Fruit fly (Drosophila melanogaster) whole organism, embryonic: ENCODE results near the gene spz3.

Experiments
- Asciz ChIP-seq: fragments of 200-800 bp; sonication (Bioruptor generic); optimal IDR thresholded peaks from 2 replicates; lab custom pipeline; 2017; ENCODE audit warnings: missing biosample characterization, mild to moderate bottlenecking, missing genetic modification characterization, missing genetic modification reagents
- Bgb ChIP-seq: fragments of 200-800 bp; sonication (Bioruptor generic); IDR thresholded peaks from 2 replicates; pipeline ENCODE4 v1.3.6; 2022; ENCODE audit warnings: missing biosample characterization, missing genetic modification characterization; ENCODE audit not compliant: partially characterized antibody
- Blimp-1 ChIP-seq: fragments of 200-800 bp; sonication (Bioruptor generic); optimal IDR thresholded peaks from 3 replicates; lab custom pipeline; 2018; ENCODE audit warnings: missing biosample characterization, missing genetic modification characterization, mild to moderate bottlenecking, moderate library complexity, missing genetic modification reagents
- CG10462 ChIP-seq: fragments of 200-800 bp; sonication (Bioruptor generic); optimal IDR thresholded peaks from 2 replicates; lab custom pipeline; 2016; ENCODE audit warnings: missing biosample characterization, missing genetic modification characterization
- CG11504 ChIP-seq: fragments of 200-800 bp; sonication (Bioruptor generic); optimal IDR thresholded peaks from 3 replicates; lab custom pipeline; 2019; ENCODE audit warnings: missing biosample characterization, mild to moderate bottlenecking, missing genetic modification characterization, moderate library complexity
- CG12391 ChIP-seq: fragments of 200-800 bp; sonication (Bioruptor generic); optimal IDR thresholded peaks from 3 replicates; lab custom pipeline; 2018; ENCODE audit warnings: missing biosample characterization, mild to moderate bottlenecking, missing genetic modification characterization, moderate library complexity
- CG13775 ChIP-seq: fragments of 200-800 bp; sonication (Bioruptor generic); optimal IDR thresholded peaks from 3 replicates; lab custom pipeline; 2017; ENCODE audit warnings: missing biosample characterization, mild to moderate bottlenecking, missing genetic modification characterization
- CG1529 ChIP-seq: fragments of 200-800 bp; sonication (Bioruptor generic); optimal IDR thresholded peaks from 3 replicates; lab custom pipeline; 2018; ENCODE audit warnings: missing biosample characterization, missing genetic modification characterization
- CG17186 ChIP-seq: fragments of 200-800 bp; sonication (Bioruptor generic); optimal IDR thresholded peaks from 3 replicates; lab custom pipeline; 2017; ENCODE audit warnings: missing biosample characterization, missing genetic modification reagents, missing genetic modification characterization
- CG17359 ChIP-seq: fragments of 200-800 bp; sonication (Bioruptor generic); optimal IDR thresholded peaks from 3 replicates; lab custom pipeline; 2018; ENCODE audit warnings: missing biosample characterization, mild to moderate bottlenecking, missing genetic modification characterization, moderate library complexity
- CG17361 ChIP-seq: fragments of 200-800 bp; sonication (Bioruptor generic); IDR thresholded peaks from 3 replicates; pipeline ENCODE4 v1.3.6; 2022; ENCODE audit warnings: missing biosample characterization, missing genetic modification characterization
- CG3407 ChIP-seq: fragments of 200-800 bp; sonication (Bioruptor generic); optimal IDR thresholded peaks from 2 replicates; lab custom pipeline; 2018; ENCODE audit warnings: missing biosample characterization, mild to moderate bottlenecking, missing genetic modification characterization
- CG34376 ChIP-seq: fragments of 200-800 bp; sonication (Bioruptor generic); optimal IDR thresholded peaks from 2 replicates; lab custom pipeline; 2018; ENCODE audit warnings: missing biosample characterization, mild to moderate bottlenecking, missing genetic modification characterization
- CG4707 ChIP-seq: fragments of 200-800 bp; sonication (Bioruptor generic); optimal IDR thresholded peaks from 2 replicates; lab custom pipeline; 2018; ENCODE audit warnings: missing biosample characterization, mild to moderate bottlenecking, missing genetic modification characterization, moderate library complexity
- CG8359 ChIP-seq: fragments of 200-800 bp; sonication (Bioruptor generic); optimal IDR thresholded peaks from 2 replicates; lab custom pipeline; 2017; ENCODE audit warnings: missing biosample characterization, mild to moderate bottlenecking, missing genetic modification characterization, borderline replicate concordance
- D19B ChIP-seq: fragments of 200-800 bp; sonication (Bioruptor generic); optimal IDR thresholded peaks from 2 replicates; lab custom pipeline; 2017; ENCODE audit warnings: missing biosample characterization, mild to moderate bottlenecking, missing genetic modification characterization
- Dad ChIP-seq: fragments of 200-800 bp; sonication (Bioruptor generic); optimal IDR thresholded peaks from 3 replicates; lab custom pipeline; 2016; ENCODE audit warnings: missing biosample characterization, missing genetic modification characterization
- Dfd ChIP-seq, 2 experiments: fragments of >200 bp; optimal IDR thresholded peaks; 2 replicates each; lab custom pipeline; 2017; ENCODE audit warnings: missing biosample characterization in 2 of 2, missing genetic modification characterization in 2 of 2
- Dip2 ChIP-seq: fragments of 200-800 bp; sonication (Bioruptor generic); IDR thresholded peaks from 2 replicates; pipeline ENCODE4 v1.3.6; 2022; ENCODE audit warnings: missing biosample characterization, missing genetic modification characterization
- Drgx ChIP-seq: fragments of 200-800 bp; sonication (Bioruptor generic); IDR thresholded peaks from 2 replicates; pipeline ENCODE4 v1.3.6; 2022; ENCODE audit warnings: missing biosample characterization, missing genetic modification characterization
- E2f1 ChIP-seq: fragments of 200-800 bp; sonication (Bioruptor generic); IDR thresholded peaks from 2 replicates; pipeline ENCODE4 v1.3.6; 2022; ENCODE audit warnings: missing biosample characterization, missing genetic modification characterization
- Gug ChIP-seq: fragments of 200-800 bp; sonication (Bioruptor generic); IDR thresholded peaks from 4 replicates; pipeline ENCODE4 v1.3.6; 2022; ENCODE audit warnings: missing biosample characterization, missing genetic modification characterization
- Hmr ChIP-seq: fragments of 200-800 bp; sonication (Bioruptor generic); optimal IDR thresholded peaks from 3 replicates; lab custom pipeline; 2017; ENCODE audit warnings: mild to moderate bottlenecking, missing biosample characterization, missing genetic modification reagents, missing genetic modification characterization
- Hmx ChIP-seq: fragments of 200-800 bp; sonication (Bioruptor generic); optimal IDR thresholded peaks from 2 replicates; lab custom pipeline; 2016; ENCODE audit warnings: missing biosample characterization, missing genetic modification characterization
- Mad ChIP-seq: fragments of 200-800 bp; sonication (Bioruptor generic); optimal IDR thresholded peaks from 2 replicates; lab custom pipeline; 2016; ENCODE audit warnings: missing biosample characterization, missing genetic modification characterization
- Pdp1 ChIP-seq, 2 experiments: fragments of 200-800 bp; sonication (Bioruptor generic); optimal IDR thresholded peaks; 3 replicates each; lab custom pipeline; 2016; ENCODE audit warnings: missing biosample characterization in 2 of 2, missing genetic modification characterization in 2 of 2, mild to moderate bottlenecking in 1 of 2, moderate library complexity in 1 of 2
- ase ChIP-seq: fragments of 200-800 bp; sonication (Bioruptor generic); IDR thresholded peaks from 3 replicates; pipeline ENCODE4 v1.3.6; 2022; ENCODE audit warnings: missing biosample characterization, missing genetic modification characterization
- az2 ChIP-seq: fragments of 200-800 bp; sonication (Bioruptor generic); optimal IDR thresholded peaks from 3 replicates; lab custom pipeline; 2016; ENCODE audit warnings: missing biosample characterization, missing genetic modification characterization
- chif ChIP-seq, 2 experiments: fragments of 200-800 bp; sonication (Bioruptor generic); optimal IDR thresholded peaks; 3 replicates each; lab custom pipeline; 2016; ENCODE audit warnings: missing biosample characterization in 2 of 2, missing genetic modification characterization in 2 of 2
- chinmo ChIP-seq: fragments of 200-800 bp; sonication (Bioruptor generic); IDR thresholded peaks from 4 replicates; pipeline ENCODE4 v1.3.6; 2022; ENCODE audit warnings: missing biosample characterization, missing genetic modification characterization; ENCODE audit not compliant: partially characterized antibody
- danr ChIP-seq: fragments of 200-800 bp; sonication (Bioruptor generic); IDR thresholded peaks from 2 replicates; pipeline ENCODE4 v1.3.6; 2022; ENCODE audit warnings: missing biosample characterization, missing genetic modification characterization
- disco-r ChIP-seq: fragments of 200-800 bp; sonication (Bioruptor generic); optimal IDR thresholded peaks from 2 replicates; lab custom pipeline; 2016; ENCODE audit warnings: missing biosample characterization, missing genetic modification characterization
- esg ChIP-seq: fragments of 200-800 bp; sonication (Bioruptor generic); conservative IDR thresholded peaks from 2 replicates; pipeline ENCODE4 v1.3.6; 2022; ENCODE audit warnings: missing biosample characterization, missing genetic modification characterization
- gcm ChIP-seq: fragments of 200-800 bp; sonication (Bioruptor generic); optimal IDR thresholded peaks from 2 replicates; lab custom pipeline; 2019; ENCODE audit warnings: missing biosample characterization, mild to moderate bottlenecking, missing genetic modification characterization, moderate library complexity
- mld ChIP-seq: fragments of 200-800 bp; sonication (Bioruptor generic); IDR thresholded peaks from 3 replicates; pipeline ENCODE4 v1.3.6; 2022; ENCODE audit warnings: missing biosample characterization, missing genetic modification characterization; ENCODE audit not compliant: partially characterized antibody
- p53 ChIP-seq: fragments of 200-800 bp; sonication (Bioruptor generic); optimal IDR thresholded peaks from 2 replicates; lab custom pipeline; 2016; ENCODE audit warnings: missing biosample characterization, missing genetic modification characterization
- pb ChIP-seq: fragments of 200-800 bp; sonication (Bioruptor generic); optimal IDR thresholded peaks from 3 replicates; lab custom pipeline; 2016; ENCODE audit warnings: missing biosample characterization, missing genetic modification characterization
- peb ChIP-seq: fragments of 200-800 bp; sonication (Bioruptor generic); IDR thresholded peaks from 2 replicates; pipeline ENCODE4 v1.3.6; 2022; ENCODE audit warnings: missing biosample characterization, missing genetic modification characterization
- pfk ChIP-seq: fragments of 200-800 bp; sonication (Bioruptor generic); optimal IDR thresholded peaks from 2 replicates; lab custom pipeline; 2018; ENCODE audit warnings: missing biosample characterization, mild to moderate bottlenecking, missing genetic modification characterization, moderate library complexity
- ro ChIP-seq: fragments of 200-800 bp; sonication (Bioruptor generic); IDR thresholded peaks from 2 replicates; pipeline ENCODE4 v1.3.6; 2022; ENCODE audit warnings: missing biosample characterization, missing genetic modification characterization
- schlank ChIP-seq: fragments of 200-800 bp; sonication (Bioruptor generic); optimal IDR thresholded peaks from 2 replicates; lab custom pipeline; 2018; ENCODE audit warnings: missing biosample characterization, mild to moderate bottlenecking, missing genetic modification characterization
- scrt ChIP-seq: fragments of 200-800 bp; sonication (Bioruptor generic); optimal IDR thresholded peaks from 2 replicates; lab custom pipeline; 2018; ENCODE audit warnings: missing biosample characterization, mild to moderate bottlenecking, missing genetic modification characterization, moderate library complexity
- slp2 ChIP-seq: fragments of 200-800 bp; sonication (Bioruptor generic); optimal IDR thresholded peaks from 2 replicates; lab custom pipeline; 2016; ENCODE audit warnings: missing biosample characterization, missing genetic modification characterization
- tap ChIP-seq: fragments of 200-800 bp; optimal IDR thresholded peaks from 3 replicates; lab custom pipeline; 2019; ENCODE audit warnings: missing biosample characterization, mild to moderate bottlenecking, missing genetic modification characterization, moderate library complexity
- tna ChIP-seq: fragments of 200-800 bp; sonication (Bioruptor generic); IDR thresholded peaks from 2 replicates; pipeline ENCODE4 v1.3.6; 2022; ENCODE audit warnings: missing biosample characterization, missing genetic modification characterization; ENCODE audit not compliant: partially characterized antibody
- trem ChIP-seq: fragments of 200-800 bp; optimal IDR thresholded peaks from 3 replicates; lab custom pipeline; 2019; ENCODE audit warnings: missing biosample characterization, mild to moderate bottlenecking, missing genetic modification characterization, moderate library complexity
- twi ChIP-seq: fragments of 200-800 bp; optimal IDR thresholded peaks from 2 replicates; lab custom pipeline; 2019; ENCODE audit warnings: missing biosample characterization, mild to moderate bottlenecking, missing genetic modification characterization, moderate library complexity

The spz3 gene

dm6 chr2L:7827045-7828004, 52.0 kb downstream of the spz3 start, which contains the start of the genes Rack1 and mts (continued):
- TF ChIP-seq Gug (GFP tag; lab: Robert Waterston, UW) (peak; percentile 63), Drgx (GFP tag; lab: Robert Waterston, UW) (peak; percentile 50; the same call in 1 of the 2 replicates), Dfd (GFP tag; optimal IDR thresholded peaks at IDR 0.05; lab: Kevin White, UChicago) (no peak), esg (no peak), twi (tag; lab: Kevin White, UChicago) (peak; percentile 52), Dad (GFP tag; lab: Kevin White, UChicago) (peak; percentile 71), peb (peak; percentile 41; the same call in 1 of the 2 replicates), Dip2 (GFP tag; lab: Robert Waterston, UW) (no peak), Bgb (peak; percentile 62; the same call in 1 of the 2 replicates), chinmo (GFP tag; lab: Robert Waterston, UW) (0 out of 4 replicates have a peak, but pooled peaks have one; percentile 8), disco-r (GFP tag; lab: Kevin White, UChicago) (peak; percentile 66), CG10462 (GFP tag; lab: Kevin White, UChicago) (peak; percentile 50), E2f1 (GFP tag; lab: Robert Waterston, UW) (peak; percentile 64), Hmx (GFP tag; lab: Kevin White, UChicago) (no peak), mld (GFP tag; lab: Robert Waterston, UW) (0 out of 3 replicates have a peak, but pooled peaks have one; percentile 13), slp2 (GFP tag; lab: Kevin White, UChicago) (peak; percentile 28), CG8359 (GFP tag; lab: Kevin White, UChicago) (peak; percentile 74), tna (0 out of 2 replicates have a peak, but pooled peaks have one; percentile 18), Pdp1 (GFP tag; optimal IDR thresholded peaks at IDR 0.05; lab: Kevin White, UChicago) (peak; percentile 48 to 63), CG11504 (peak; percentile 57), CG17361 (GFP tag; lab: Robert Waterston, UW) (peak; percentile 63; the same call in 2 of the 3 replicates), CG12391 (tag; lab: Kevin White, UChicago) (peak; percentile 84), tap (tag; lab: Kevin White, UChicago) (peak; percentile 76), Mad (GFP tag; lab: Kevin White, UChicago) (peak; percentile 76), az2 (GFP tag; lab: Kevin White, UChicago) (peak; percentile 65), pfk (peak; percentile 80), CG1529 (GFP tag; lab: Kevin White, UChicago) (peak; percentile 60), trem (peak; percentile 48), CG4707 (GFP tag; lab: Kevin White, UChicago) (peak; percentile 87), gcm (GFP tag; lab: Kevin White, UChicago) (peak; percentile 70), D19B (peak; percentile 66), Hmr (peak; percentile 94), schlank (tag; lab: Kevin White, UChicago) (peak; percentile 90), Blimp-1 (peak; percentile 28), chif (GFP tag; optimal IDR thresholded peaks at IDR 0.05; lab: Kevin White, UChicago) (peak; percentile 45 to 68), CG17186 (GFP tag; lab: Kevin White, UChicago) (peak; percentile 57), danr (GFP tag; lab: Robert Waterston, UW) (peak; percentile 50; the same call in 1 of the 2 replicates), Asciz (GFP tag; lab: Kevin White, UChicago) (peak; percentile 87), CG17359 (tag; lab: Kevin White, UChicago) (peak; percentile 84), CG34376 (GFP tag; lab: Kevin White, UChicago) (peak; percentile 96), CG3407 (GFP tag; lab: Kevin White, UChicago) (peak; percentile 80), pb (peak; percentile 79), scrt (peak; percentile 83), CG13775 (GFP tag; lab: Kevin White, UChicago) (peak; percentile 89), ase (GFP tag; lab: Robert Waterston, UW) (peak; percentile 74; the same call in 2 of the 3 replicates), p53 (peak; percentile 32), ro (GFP tag; lab: Robert Waterston, UW) (no peak)
